Worm (Caenorhabditis elegans) whole organism, L2 larva: Measurements from ENCODE around the gene K09E3.2.

ENCODE experiments used
- C34F6.9 ChIP-seq: fragments of 150-350 bp; optimal IDR thresholded peaks from 2 replicates; lab custom pipeline; 2014; ENCODE audit warnings: missing biosample characterization, missing genetic modification characterization
- F13H6.1 ChIP-seq: sonication (generic microtip); optimal IDR thresholded peaks from 2 replicates; lab custom pipeline; 2016; ENCODE audit warnings: missing genetic modification characterization, missing compliant biosample characterization
- R02D3.7 ChIP-seq: fragments of 150-350 bp; optimal IDR thresholded peaks from 2 replicates; lab custom pipeline; 2014; ENCODE audit warnings: missing biosample characterization, missing genetic modification characterization
- ZK546.5 ChIP-seq: sonication (generic microtip); optimal IDR thresholded peaks from 2 replicates; lab custom pipeline; 2017; ENCODE audit warnings: missing biosample characterization, missing genetic modification characterization
- ama-1 ChIP-seq: fragments of 150-350 bp; optimal IDR thresholded peaks from 2 replicates; lab custom pipeline; 2018; ENCODE audit warnings: inconsistent platforms
- blmp-1 ChIP-seq: sonication (generic microtip); optimal IDR thresholded peaks from 2 replicates; lab custom pipeline; 2017; ENCODE audit warnings: missing genetic modification characterization, mild to moderate bottlenecking, missing compliant biosample characterization, antibody characterized with exemption, moderate library complexity; ENCODE audit not compliant: insufficient read depth
- ceh-82 ChIP-seq: fragments of 150-350 bp; optimal IDR thresholded peaks from 2 replicates; lab custom pipeline; 2014; ENCODE audit warnings: missing biosample characterization, missing genetic modification characterization
- crh-2 ChIP-seq: sonication (generic microtip); optimal IDR thresholded peaks from 2 replicates; lab custom pipeline; 2017; ENCODE audit warnings: missing biosample characterization, missing genetic modification characterization
- dmd-4 ChIP-seq: sonication (generic microtip); optimal IDR thresholded peaks from 2 replicates; lab custom pipeline; 2017; ENCODE audit warnings: missing biosample characterization, missing genetic modification characterization
- egl-27 ChIP-seq: sonication (generic microtip); optimal IDR thresholded peaks from 3 replicates; lab custom pipeline; 2017; ENCODE audit warnings: missing biosample characterization, missing genetic modification reagents, missing genetic modification characterization
- gmeb-1 ChIP-seq: fragments of 150-350 bp; optimal IDR thresholded peaks from 2 replicates; lab custom pipeline; 2014; ENCODE audit warnings: missing biosample characterization, missing genetic modification characterization
- lin-11 ChIP-seq: fragments of 150-350 bp; sonication (generic microtip); optimal IDR thresholded peaks from 2 replicates; lab custom pipeline; 2014; ENCODE audit warnings: missing biosample characterization, missing genetic modification characterization, inconsistent platforms, mixed read lengths
- lin-13 ChIP-seq: fragments of 150-350 bp; optimal IDR thresholded peaks from 2 replicates; lab custom pipeline; 2014; ENCODE audit warnings: missing biosample characterization, missing genetic modification reagents, missing genetic modification characterization
- lin-39 ChIP-seq: fragments of 150-350 bp; optimal IDR thresholded peaks from 2 replicates; lab custom pipeline; 2014; ENCODE audit warnings: missing biosample characterization, missing genetic modification reagents, missing genetic modification characterization
- lsy-2 ChIP-seq, 2 experiments: fragments of 150-350 bp in 1 of 2; sonication (generic microtip) in 1 of 2; optimal IDR thresholded peaks; 2 replicates each; lab custom pipeline; 2014 to 2017; ENCODE audit warnings: missing biosample characterization in 2 of 2, missing genetic modification characterization in 2 of 2
- mdl-1 ChIP-seq, 2 experiments: fragments of 150-350 bp in 1 of 2; sonication (generic microtip) in 1 of 2; optimal IDR thresholded peaks; 2 replicates each; lab custom pipeline; 2017; ENCODE audit warnings: missing biosample characterization in 2 of 2, missing genetic modification characterization in 2 of 2
- nhr-11 ChIP-seq: fragments of 150-350 bp; optimal IDR thresholded peaks from 2 replicates; lab custom pipeline; 2014; ENCODE audit warnings: missing biosample characterization, missing genetic modification characterization
- nhr-129 ChIP-seq: fragments of 150-350 bp; optimal IDR thresholded peaks from 2 replicates; lab custom pipeline; 2014; ENCODE audit warnings: missing biosample characterization, missing genetic modification characterization
- peb-1 ChIP-seq: fragments of 150-350 bp; optimal IDR thresholded peaks from 2 replicates; lab custom pipeline; 2014; ENCODE audit warnings: missing biosample characterization, missing genetic modification characterization
- sem-4 ChIP-seq: fragments of 150-350 bp; optimal IDR thresholded peaks from 2 replicates; lab custom pipeline; 2014; ENCODE audit warnings: missing biosample characterization, missing genetic modification reagents, missing genetic modification characterization
- sma-3 ChIP-seq: sonication (generic microtip); optimal IDR thresholded peaks from 2 replicates; lab custom pipeline; 2016; ENCODE audit warnings: missing genetic modification reagents, missing genetic modification characterization, missing compliant biosample characterization
- sma-9 ChIP-seq, 2 experiments: fragments of 150-350 bp in 1 of 2; sonication (generic microtip) in 1 of 2; optimal IDR thresholded peaks; 2 replicates each; lab custom pipeline; 2014 to 2016; ENCODE audit warnings: missing genetic modification characterization in 2 of 2, mild to moderate bottlenecking in 1 of 2, missing biosample characterization in 1 of 2, missing compliant biosample characterization in 1 of 2, missing genetic modification reagents in 1 of 2, moderate library complexity in 1 of 2
- snpc-4 ChIP-seq: fragments of 150-350 bp; optimal IDR thresholded peaks from 2 replicates; lab custom pipeline; 2014; ENCODE audit warnings: missing biosample characterization, missing genetic modification characterization
- unc-39 ChIP-seq: fragments of 150-350 bp; optimal IDR thresholded peaks from 2 replicates; lab custom pipeline; 2014; ENCODE audit warnings: missing biosample characterization, missing genetic modification characterization
- unc-55 ChIP-seq: fragments of 150-350 bp; sonication (generic microtip); optimal IDR thresholded peaks from 3 replicates; lab custom pipeline; 2014; ENCODE audit warnings: missing biosample characterization, missing genetic modification reagents, missing genetic modification characterization
- ztf-11 ChIP-seq: sonication (generic microtip); optimal IDR thresholded peaks from 2 replicates; lab custom pipeline; 2017; ENCODE audit warnings: missing biosample characterization, missing genetic modification characterization

The K09E3.2 gene

DNA sequence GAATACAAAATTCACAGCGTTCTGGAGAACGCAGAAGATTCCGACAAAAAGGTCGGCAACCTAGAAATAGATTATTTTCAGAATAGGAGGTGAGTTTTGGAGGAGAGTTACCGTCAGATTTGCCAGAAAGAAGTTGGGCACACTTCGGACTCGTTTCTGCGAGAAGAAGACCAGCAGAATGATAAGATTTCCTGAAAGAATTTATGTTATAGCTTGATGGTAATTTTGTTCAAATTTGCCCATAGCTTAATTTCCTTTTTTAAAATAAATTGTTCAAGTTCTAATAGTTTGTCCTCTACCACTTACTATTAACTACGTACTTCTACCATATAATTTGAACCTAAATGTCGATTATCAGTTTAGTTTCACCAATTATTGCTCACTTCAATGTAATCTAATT is 39.6 kb downstream of the K09E3.2 start:
- TF ChIP-seq unc-55 = no peak
- no peak for TF ChIP-seq blmp-1
- TF ChIP-seq ztf-11 (tag; lab: Kevin White, UChicago) = no peak
- no peak for TF ChIP-seq mdl-1 (tag; optimal IDR thresholded peaks at IDR 0.05; lab: Kevin White, UChicago)
- no peak for TF ChIP-seq sma-3
- no peak for TF ChIP-seq ama-1
- no peak for TF ChIP-seq lin-13
- TF ChIP-seq nhr-129 = no peak
- no peak for TF ChIP-seq snpc-4
- TF ChIP-seq sma-9 (GFP tag; optimal IDR thresholded peaks at IDR 0.05; lab: Kevin White, UChicago) = no peak
- no peak for TF ChIP-seq sma-9 (tag; optimal IDR thresholded peaks at IDR 0.05; lab: Kevin White, UChicago)
- no peak for TF ChIP-seq nhr-11
- TF ChIP-seq unc-39 = no peak
- TF ChIP-seq crh-2 (tag; lab: Kevin White, UChicago) = no peak
- TF ChIP-seq ceh-82 (tag; lab: Kevin White, UChicago) = no peak
- TF ChIP-seq ZK546.5 = no peak
- TF ChIP-seq gmeb-1 (tag; lab: Kevin White, UChicago) = no peak

DNA sequence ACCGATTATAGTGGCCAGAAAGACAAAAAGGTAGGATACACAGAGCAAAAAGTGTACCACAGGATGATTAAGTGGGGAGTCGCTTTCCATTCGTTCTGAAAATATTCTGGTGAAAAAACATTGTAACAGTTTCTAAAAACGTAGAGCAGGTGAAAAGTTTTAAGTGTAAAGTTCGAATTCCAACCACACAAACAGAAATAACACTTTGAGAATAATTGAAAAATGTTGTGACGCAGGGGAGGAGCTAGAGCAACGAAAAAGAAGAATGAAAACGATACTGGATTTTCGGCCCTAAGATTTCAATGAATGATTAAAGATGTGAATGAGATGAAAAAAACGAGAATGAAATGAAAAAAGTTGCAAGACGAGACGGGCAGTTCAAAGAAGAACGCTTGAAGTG is 40.4 kb downstream of the K09E3.2 start, which contains the start of gene npr-21:
npr-21 (minus strand) TSS at position 101 of the 400 bp plus-strand sequence.
- TF ChIP-seq lin-39 (tag; lab: Kevin White, UChicago) (no peak), F13H6.1 (no peak), egl-27 (tag; lab: Kevin White, UChicago) (no peak), nhr-129 (no peak), sem-4 (tag; lab: Kevin White, UChicago) (no peak), gmeb-1 (tag; lab: Kevin White, UChicago) (no peak), blmp-1 (no peak), R02D3.7 (tag; lab: Kevin White, UChicago) (no peak), C34F6.9 (tag; lab: Kevin White, UChicago) (no peak), ceh-82 (tag; lab: Kevin White, UChicago) (no peak), lin-11 (tag; lab: Kevin White, UChicago) (no peak), sma-3 (no peak), lsy-2 (tag; optimal IDR thresholded peaks at IDR 0.05; lab: Kevin White, UChicago) (no peak), unc-55 (no peak), dmd-4 (tag; lab: Kevin White, UChicago) (no peak), peb-1 (tag; lab: Kevin White, UChicago) (no peak)
